Worm (Caenorhabditis elegans) whole organism, L2 larva: ENCODE results near the gene pqn-94.

Experiments
- aly-2 ChIP-seq: fragments of 150-350 bp; optimal IDR thresholded peaks from 2 replicates; lab custom pipeline; 2014; ENCODE audit warnings: missing biosample characterization, missing genetic modification characterization
- ama-1 ChIP-seq: fragments of 150-350 bp; optimal IDR thresholded peaks from 2 replicates; lab custom pipeline; 2018; ENCODE audit warnings: inconsistent platforms
- egl-27 ChIP-seq: sonication (generic microtip); optimal IDR thresholded peaks from 3 replicates; lab custom pipeline; 2017; ENCODE audit warnings: missing biosample characterization, missing genetic modification reagents, missing genetic modification characterization
- lin-11 ChIP-seq: fragments of 150-350 bp; sonication (generic microtip); optimal IDR thresholded peaks from 2 replicates; lab custom pipeline; 2014; ENCODE audit warnings: missing biosample characterization, missing genetic modification characterization, inconsistent platforms, mixed read lengths

- TF ChIP-seq lin-11 (tag; lab: Kevin White, UChicago) (no peak), ama-1 (lab: Kevin White, UChicago) (no peak), egl-27 (tag; lab: Kevin White, UChicago) (no peak), aly-2 (no peak)
Measured at ce11 chrV:20269661-20270137, 10.0 kb downstream of the pqn-94 start, which contains the start of the genes prmt-1 and cdkr-3.
